Comparison of ENCODE assay signal across 3 fruit fly cellular contexts in the genomic region with DNA sequence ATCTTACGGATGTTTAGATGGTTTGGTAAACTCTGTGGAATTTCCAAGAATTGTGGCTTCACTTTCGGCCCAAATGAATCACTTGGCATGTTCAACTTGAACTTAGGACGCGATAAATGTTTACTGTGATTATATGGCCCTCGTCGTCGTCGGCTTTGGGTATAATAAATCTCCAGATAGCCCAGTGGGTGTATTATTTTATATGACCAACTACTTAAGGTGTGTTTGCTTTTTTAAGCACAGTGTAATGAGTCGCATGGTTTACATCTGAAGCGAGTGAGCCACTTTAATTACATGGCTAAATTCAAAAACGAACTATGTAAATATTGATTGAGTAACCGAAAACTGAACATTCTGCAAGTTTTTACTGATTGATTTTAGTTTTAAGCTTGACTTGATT.
TF ChIP-seq lines count a peak whose summit lies in the region.

No protein-coding gene starts in this region.

- no peak for TF ChIP-seq CTCF in whole organism, embryonic (GFP tag; optimal IDR thresholded peaks at IDR 0.05; lab: Kevin White, UChicago)

TF ChIP-seq in whole organism, adult, 20 proteins besides CTCF, POLR2A, EP300 and RAD21:
- no peak for TF ChIP-seq toe (GFP tag; optimal IDR thresholded peaks at IDR 0.05; lab: Kevin White, UChicago)
- peak; percentile 21 for TF ChIP-seq pad (GFP tag; optimal IDR thresholded peaks at IDR 0.05; lab: Kevin White, UChicago)
- TF ChIP-seq CG12768 (GFP tag; optimal IDR thresholded peaks at IDR 0.05; lab: Kevin White, UChicago): peak; percentile 22
- peak; percentile 65 for TF ChIP-seq kay (GFP tag; lab: Kevin White, UChicago; ENCODE audit: borderline replicate concordance)
- TF ChIP-seq tj (GFP tag; optimal IDR thresholded peaks at IDR 0.05; lab: Kevin White, UChicago): peak; percentile 9
- peak; percentile 19 for TF ChIP-seq CG33017 (tag; optimal IDR thresholded peaks at IDR 0.05; lab: Kevin White, UChicago)
- peak; percentile 60 for TF ChIP-seq CG7101 (tag; optimal IDR thresholded peaks at IDR 0.05; lab: Kevin White, UChicago)
- peak; percentile 31 for TF ChIP-seq CG14711 (tag; optimal IDR thresholded peaks at IDR 0.05; lab: Kevin White, UChicago)
- TF ChIP-seq Mnt (GFP tag; optimal IDR thresholded peaks at IDR 0.05; lab: Kevin White, UChicago): peak; percentile 13
- no peak for TF ChIP-seq bab1 (GFP tag; optimal IDR thresholded peaks at IDR 0.05; lab: Kevin White, UChicago)
- no peak for TF ChIP-seq ovo (GFP tag; optimal IDR thresholded peaks at IDR 0.05; lab: Kevin White, UChicago)
- peak; percentile 47 for TF ChIP-seq CG7045 (GFP tag; optimal IDR thresholded peaks at IDR 0.05; lab: Kevin White, UChicago)
- TF ChIP-seq cnc (optimal IDR thresholded peaks at IDR 0.05; lab: Kevin White, UChicago): no peak

TF ChIP-seq in whole organism, embryonic, 481 proteins besides CTCF, POLR2A, EP300 and RAD21 (continues in another document):
- TF ChIP-seq HHEX (GFP tag; optimal IDR thresholded peaks at IDR 0.05; lab: Kevin White, UChicago): peak; percentile 18
- 0 out of 2 replicates have a peak, but pooled peaks have one; percentile 13 for TF ChIP-seq seq (GFP tag; IDR thresholded peaks at IDR 0.05; lab: Robert Waterston, UW)
- peak; percentile 48 for TF ChIP-seq CG17568 (GFP tag; optimal IDR thresholded peaks at IDR 0.05; lab: Kevin White, UChicago)
- peak; percentile 21 for TF ChIP-seq CG12071 (GFP tag; optimal IDR thresholded peaks at IDR 0.05; lab: Kevin White, UChicago)
- TF ChIP-seq mirr (GFP tag; optimal IDR thresholded peaks at IDR 0.05; lab: Kevin White, UChicago): peak; percentile 62
- peak; percentile 6 for TF ChIP-seq gem (tag; optimal IDR thresholded peaks at IDR 0.05; lab: Kevin White, UChicago)
- TF ChIP-seq fd3F (GFP tag; optimal IDR thresholded peaks at IDR 0.05; lab: Kevin White, UChicago): peak; percentile 12
- TF ChIP-seq exex (tag; optimal IDR thresholded peaks at IDR 0.05; lab: Kevin White, UChicago): peak; percentile 13
- peak; percentile 2 for TF ChIP-seq NfI (GFP tag; optimal IDR thresholded peaks at IDR 0.05; lab: Kevin White, UChicago)
- peak; percentile 12 for TF ChIP-seq B-H2 (GFP tag; optimal IDR thresholded peaks at IDR 0.05; lab: Kevin White, UChicago)
- TF ChIP-seq CG4404 (GFP tag; IDR thresholded peaks at IDR 0.05; lab: Robert Waterston, UW): no peak
- TF ChIP-seq Hr51 (GFP tag; optimal IDR thresholded peaks at IDR 0.05; lab: Kevin White, UChicago): peak in 1 of 2 experiments; percentile 13
- TF ChIP-seq ftz-f1 (GFP tag; optimal IDR thresholded peaks at IDR 0.05; lab: Kevin White, UChicago): no peak
- no peak for TF ChIP-seq zen (tag; optimal IDR thresholded peaks at IDR 0.05; lab: Kevin White, UChicago)
- peak; percentile 22 for TF ChIP-seq CG12219 (GFP tag; optimal IDR thresholded peaks at IDR 0.05; lab: Kevin White, UChicago)
- TF ChIP-seq CG13894 (tag; optimal IDR thresholded peaks at IDR 0.05; lab: Kevin White, UChicago): peak; percentile 32
- no peak for TF ChIP-seq yki (optimal IDR thresholded peaks at IDR 0.05; lab: Kevin White, UChicago)
- peak; percentile 22 for TF ChIP-seq CG6813 (GFP tag; optimal IDR thresholded peaks at IDR 0.05; lab: Kevin White, UChicago)
- no peak for TF ChIP-seq pb (GFP tag; optimal IDR thresholded peaks at IDR 0.05; lab: Kevin White, UChicago)
- peak; percentile 43 for TF ChIP-seq unpg (GFP tag; optimal IDR thresholded peaks at IDR 0.05; lab: Kevin White, UChicago)
- TF ChIP-seq CG13424 (tag; optimal IDR thresholded peaks at IDR 0.05; lab: Kevin White, UChicago): peak; percentile 21
- TF ChIP-seq Nf-YC (tag; optimal IDR thresholded peaks at IDR 0.05; lab: Kevin White, UChicago): peak; percentile 23
- no peak for TF ChIP-seq pho (GFP tag; optimal IDR thresholded peaks at IDR 0.05; lab: Kevin White, UChicago)
- TF ChIP-seq gro (GFP tag; optimal IDR thresholded peaks at IDR 0.05; lab: Kevin White, UChicago): peak; percentile 3
- peak; percentile 18 for TF ChIP-seq Med (GFP tag; lab: Kevin White, UChicago)
- TF ChIP-seq MTF-1 (GFP tag; optimal IDR thresholded peaks at IDR 0.05; lab: Kevin White, UChicago; ENCODE audit: borderline replicate concordance): no peak
- peak; percentile 38 for TF ChIP-seq CG13296 (GFP tag; optimal IDR thresholded peaks at IDR 0.05; lab: Kevin White, UChicago)
- peak; percentile 52 for TF ChIP-seq sug (tag; optimal IDR thresholded peaks at IDR 0.05; lab: Kevin White, UChicago)
- peak; percentile 10 for TF ChIP-seq CrebB (tag; optimal IDR thresholded peaks at IDR 0.05; lab: Kevin White, UChicago)
- TF ChIP-seq CG15269 (tag; optimal IDR thresholded peaks at IDR 0.05; lab: Kevin White, UChicago): peak; percentile 38
- peak; percentile 2 for TF ChIP-seq odd (GFP tag; optimal IDR thresholded peaks at IDR 0.05; lab: Kevin White, UChicago)
- peak; percentile 3 for TF ChIP-seq sd (tag; optimal IDR thresholded peaks at IDR 0.05; lab: Kevin White, UChicago)
- TF ChIP-seq CG34376 (GFP tag; optimal IDR thresholded peaks at IDR 0.05; lab: Kevin White, UChicago): peak; percentile 42
- peak; percentile 18 for TF ChIP-seq Hmr (GFP tag; optimal IDR thresholded peaks at IDR 0.05; lab: Kevin White, UChicago)
- 0 out of 3 replicates have a peak, but pooled peaks have one; percentile 4 for TF ChIP-seq ken (GFP tag; IDR thresholded peaks at IDR 0.05; lab: Robert Waterston, UW)
- peak; percentile 28 for TF ChIP-seq lab (GFP tag; optimal IDR thresholded peaks at IDR 0.05; lab: Kevin White, UChicago)
- peak; percentile 34 for TF ChIP-seq CG3281 (GFP tag; optimal IDR thresholded peaks at IDR 0.05; lab: Kevin White, UChicago)

TF ChIP-seq in whole organism, prepupa, 60 proteins besides CTCF, POLR2A, EP300 and RAD21:
- TF ChIP-seq Hr38 (GFP tag; optimal IDR thresholded peaks at IDR 0.05; lab: Kevin White, UChicago): no peak
- TF ChIP-seq CG10669 (GFP tag; optimal IDR thresholded peaks at IDR 0.05; lab: Kevin White, UChicago): no peak
- no peak for TF ChIP-seq Eip78C (GFP tag; lab: Kevin White, UChicago)
- TF ChIP-seq fkh (GFP tag; optimal IDR thresholded peaks at IDR 0.05; lab: Kevin White, UChicago): peak; percentile 34
- TF ChIP-seq topi (GFP tag; optimal IDR thresholded peaks at IDR 0.05; lab: Kevin White, UChicago): no peak
TF ChIP-seq in whole organism, prepupa: peak in this region for 1.
